Worm (Caenorhabditis elegans): ENCODE measurements around the gene F21G4.3.

Gene F21G4.3

ce11 chrX:9932226-9932773 lies 37.4 kb downstream of the F21G4.3 start, which contains the start of gene tsp-21 (continued):
- TF ChIP-seq nhr-11 (tag; optimal IDR thresholded peaks at IDR 0.05) (peak; percentile 61), hlh-11 (tag; optimal IDR thresholded peaks at IDR 0.05) (peak; percentile 89), skn-1 (tag; optimal IDR thresholded peaks at IDR 0.05) (no peak), daf-8 (GFP tag; IDR thresholded peaks at IDR 0.05) (no peak), duxl-1 (tag; optimal IDR thresholded peaks at IDR 0.05; ENCODE audit: poor library complexity) (peak; percentile 34), ceh-28 (tag; optimal IDR thresholded peaks at IDR 0.05) (peak; percentile 47), mes-2 (tag; optimal IDR thresholded peaks at IDR 0.05; ENCODE audit: poor library complexity, severe bottlenecking) (peak; percentile 72), Y48G9A.11 (GFP tag; IDR thresholded peaks at IDR 0.05) (no peak), dmd-6 (GFP tag; IDR thresholded peaks at IDR 0.05) (peak; percentile 50), nhr-10 (tag; optimal IDR thresholded peaks at IDR 0.05) (peak; percentile 54)

ce11 chrX:9933291-9934008 lies 38.5 kb downstream of the F21G4.3 start:
- TF ChIP-seq daf-16 (GFP tag; optimal IDR thresholded peaks at IDR 0.05): no peak
- TF ChIP-seq daf-16 (tag; optimal IDR thresholded peaks at IDR 0.05): peak; percentile 11
- no peak for TF ChIP-seq daf-8 (GFP tag; IDR thresholded peaks at IDR 0.05)
- no peak for TF ChIP-seq lsy-2 (tag; optimal IDR thresholded peaks at IDR 0.05)
- TF ChIP-seq hlh-30 (tag; optimal IDR thresholded peaks at IDR 0.05; ENCODE audit: insufficient read depth): peak; percentile 32
- no peak for TF ChIP-seq ctbp-1 (GFP tag; IDR thresholded peaks at IDR 0.05)
- no peak for TF ChIP-seq nhr-10 (tag; optimal IDR thresholded peaks at IDR 0.05)
- no peak for TF ChIP-seq zfp-2 (tag; optimal IDR thresholded peaks at IDR 0.05)
- peak in 1 of 2 experiments; percentile 65 for TF ChIP-seq unc-62 (GFP tag; optimal IDR thresholded peaks at IDR 0.05 in 1 of 2)
- TF ChIP-seq unc-62 (tag; optimal IDR thresholded peaks at IDR 0.05): no peak
- TF ChIP-seq dmd-6 (GFP tag; IDR thresholded peaks at IDR 0.05): no peak
- no peak for TF ChIP-seq lin-13 (GFP tag; optimal IDR thresholded peaks at IDR 0.05)
- TF ChIP-seq nhr-237 (tag; optimal IDR thresholded peaks at IDR 0.05): no peak
- no peak for TF ChIP-seq zfp-3 (GFP tag; conservative IDR thresholded peaks at IDR 0.05)
- no peak for TF ChIP-seq mxl-2 (GFP tag; conservative IDR thresholded peaks at IDR 0.05)
- TF ChIP-seq hif-1 (tag; optimal IDR thresholded peaks at IDR 0.05): no peak
- TF ChIP-seq set-16 (GFP tag; IDR thresholded peaks at IDR 0.05): no peak

ce11 chrX:9934009-9934323 lies 39.0 kb downstream of the F21G4.3 start:
- peak; percentile 19 for TF ChIP-seq hlh-11 (tag; optimal IDR thresholded peaks at IDR 0.05)
- no peak for TF ChIP-seq cey-2 (tag; optimal IDR thresholded peaks at IDR 0.05; ENCODE audit: borderline replicate concordance, insufficient read depth)
- TF ChIP-seq ceh-82 (tag; optimal IDR thresholded peaks at IDR 0.05): no peak
- no peak for TF ChIP-seq zfp-2 (tag; optimal IDR thresholded peaks at IDR 0.05)
- TF ChIP-seq gei-8 (GFP tag; optimal IDR thresholded peaks at IDR 0.05): no peak
- peak; percentile 37 for TF ChIP-seq nhr-28 (tag; optimal IDR thresholded peaks at IDR 0.05)
- peak; percentile 37 for TF ChIP-seq pqm-1 (tag; optimal IDR thresholded peaks at IDR 0.05)
- peak; percentile 50 for TF ChIP-seq dve-1 (tag; optimal IDR thresholded peaks at IDR 0.05; ENCODE audit: insufficient read depth)
- no peak for TF ChIP-seq ceh-44 (GFP tag; IDR thresholded peaks at IDR 0.05)
- no peak for TF ChIP-seq mxl-2 (GFP tag; conservative IDR thresholded peaks at IDR 0.05)
- no peak for TF ChIP-seq duxl-1 (tag; optimal IDR thresholded peaks at IDR 0.05; ENCODE audit: poor library complexity)
- no peak for TF ChIP-seq dmd-6 (GFP tag; IDR thresholded peaks at IDR 0.05)
- TF ChIP-seq daf-16 (GFP tag; optimal IDR thresholded peaks at IDR 0.05): no peak
- TF ChIP-seq daf-16 (tag; optimal IDR thresholded peaks at IDR 0.05): peak; percentile 44
- no peak for TF ChIP-seq ceh-28 (tag; optimal IDR thresholded peaks at IDR 0.05)
- no peak for TF ChIP-seq unc-39 (tag; optimal IDR thresholded peaks at IDR 0.05)
- TF ChIP-seq daf-8 (GFP tag; IDR thresholded peaks at IDR 0.05): no peak
- no peak for TF ChIP-seq lim-7 (GFP tag; IDR thresholded peaks at IDR 0.05)
- no peak for TF ChIP-seq zfp-3 (GFP tag; conservative IDR thresholded peaks at IDR 0.05)
- peak; percentile 4 for TF ChIP-seq mep-1 (tag; optimal IDR thresholded peaks at IDR 0.05)

Measured in whole organism, L4 larva.